Worm (Caenorhabditis elegans) whole organism, L4 larva: ENCODE results near the gene C09F9.2.

Source experiments
- F10B5.3 ChIP-seq: sonication (generic microtip); optimal IDR thresholded peaks from 2 replicates; lab custom pipeline; 2016; ENCODE audit warnings: mild to moderate bottlenecking, missing genetic modification characterization, missing compliant biosample characterization
- F26F4.8 ChIP-seq: fragments of 200-800 bp; sonication (Bioruptor generic); conservative IDR thresholded peaks from 2 replicates; pipeline ENCODE4 v1.3.6; 2022; ENCODE audit warnings: missing genetic modification characterization, missing compliant biosample characterization
- F44E2.7 ChIP-seq: fragments of 200-800 bp; sonication (Bioruptor generic); IDR thresholded peaks from 2 replicates; pipeline ENCODE4 v2.1.2; 2022; ENCODE audit warnings: missing genetic modification characterization, missing compliant biosample characterization
- R02D3.7 ChIP-seq: fragments of 150-350 bp; sonication (generic microtip); optimal IDR thresholded peaks from 3 replicates; lab custom pipeline; 2014; ENCODE audit warnings: missing biosample characterization, missing genetic modification characterization
- T26A8.4 ChIP-seq: fragments of 200-800 bp; sonication (Bioruptor generic); IDR thresholded peaks from 2 replicates; pipeline ENCODE4 v1.3.6; 2022; ENCODE audit warnings: missing genetic modification characterization, missing compliant biosample characterization
- Y105C5A.15 ChIP-seq: fragments of 200-800 bp; sonication (Bioruptor generic); IDR thresholded peaks from 2 replicates; pipeline ENCODE4 v1.3.6; 2022; ENCODE audit warnings: missing genetic modification characterization, missing compliant biosample characterization
- Y5F2A.4 ChIP-seq: fragments of 200-800 bp; sonication (Bioruptor generic); optimal IDR thresholded peaks from 2 replicates; lab custom pipeline; 2018; ENCODE audit warnings: mild to moderate bottlenecking, missing genetic modification characterization, missing compliant biosample characterization
- ceh-28 ChIP-seq: fragments of 150-350 bp; optimal IDR thresholded peaks from 2 replicates; lab custom pipeline; 2014; ENCODE audit warnings: missing biosample characterization, missing genetic modification reagents, missing genetic modification characterization
- ceh-32 ChIP-seq: sonication (generic microtip); optimal IDR thresholded peaks from 2 replicates; lab custom pipeline; 2016; ENCODE audit warnings: mild to moderate bottlenecking, missing genetic modification characterization, missing compliant biosample characterization; ENCODE audit not compliant: poor library complexity
- ces-1 ChIP-seq: fragments of 150-350 bp; sonication (generic microtip); optimal IDR thresholded peaks from 4 replicates; lab custom pipeline; 2014; ENCODE audit warnings: missing biosample characterization, missing genetic modification reagents, missing genetic modification characterization
- cey-2 ChIP-seq: sonication (generic microtip); optimal IDR thresholded peaks from 3 replicates; lab custom pipeline; 2017; ENCODE audit warnings: missing genetic modification characterization, mild to moderate bottlenecking, missing compliant biosample characterization, antibody characterized with exemption, borderline replicate concordance; ENCODE audit not compliant: insufficient read depth
- daf-8 ChIP-seq: fragments of 200-800 bp; sonication (Bioruptor generic); IDR thresholded peaks from 2 replicates; pipeline ENCODE4 v1.3.6; 2022; ENCODE audit warnings: missing genetic modification characterization, missing compliant biosample characterization
- duxl-1 ChIP-seq: sonication (generic microtip); optimal IDR thresholded peaks from 2 replicates; lab custom pipeline; 2016; ENCODE audit warnings: mild to moderate bottlenecking, missing genetic modification characterization, moderate library complexity, missing compliant biosample characterization; ENCODE audit not compliant: poor library complexity
- egl-27 ChIP-seq: sonication (generic microtip); optimal IDR thresholded peaks from 3 replicates; lab custom pipeline; 2017; ENCODE audit warnings: missing biosample characterization, missing genetic modification reagents, missing genetic modification characterization
- fos-1 ChIP-seq: fragments of 150-350 bp; optimal IDR thresholded peaks from 2 replicates; lab custom pipeline; 2014; ENCODE audit warnings: missing biosample characterization, missing genetic modification characterization
- hif-1 ChIP-seq, 2 experiments: sonication (generic microtip); optimal IDR thresholded peaks; 2 replicates each; lab custom pipeline; 2016 to 2017; ENCODE audit warnings: missing compliant biosample characterization in 2 of 2, missing genetic modification characterization in 2 of 2, missing genetic modification reagents in 2 of 2, missing genotype in 2 of 2, mild to moderate bottlenecking in 1 of 2
- hlh-11 ChIP-seq: fragments of 200-800 bp; sonication (Bioruptor generic); optimal IDR thresholded peaks from 2 replicates; lab custom pipeline; 2018; ENCODE audit warnings: mild to moderate bottlenecking, missing genetic modification characterization, missing compliant biosample characterization
- lin-1 ChIP-seq: fragments of 200-800 bp; sonication (Bioruptor generic); IDR thresholded peaks from 2 replicates; pipeline ENCODE4 v1.3.6; 2022; ENCODE audit warnings: missing genetic modification reagents, missing genetic modification characterization, missing compliant biosample characterization
- lin-13 ChIP-seq: fragments of 150-350 bp; optimal IDR thresholded peaks from 2 replicates; lab custom pipeline; 2014; ENCODE audit warnings: missing biosample characterization, missing genetic modification reagents, missing genetic modification characterization
- lin-29 ChIP-seq: fragments of 200-800 bp; sonication (Bioruptor generic); IDR thresholded peaks from 2 replicates; pipeline ENCODE4 v1.3.6; 2022; ENCODE audit warnings: missing genetic modification reagents, missing genetic modification characterization, missing compliant biosample characterization
- lin-38 ChIP-seq: fragments of 200-800 bp; sonication (Bioruptor generic); IDR thresholded peaks from 2 replicates; pipeline ENCODE4 v1.3.6; 2022; ENCODE audit warnings: missing genetic modification reagents, missing genetic modification characterization, missing compliant biosample characterization
- madf-5 ChIP-seq, 2 experiments: fragments of 200-800 bp; sonication (Bioruptor generic); IDR thresholded peaks; 2 replicates each; pipeline ENCODE4 v1.3.6; 2022; ENCODE audit warnings: missing compliant biosample characterization in 2 of 2, missing genetic modification characterization in 2 of 2
- madf-9 ChIP-seq: fragments of 200-800 bp; sonication (Bioruptor generic); conservative IDR thresholded peaks from 2 replicates; pipeline ENCODE4 v1.3.6; 2022; ENCODE audit warnings: missing genetic modification reagents, missing genetic modification characterization, missing compliant biosample characterization
- mdt-29 ChIP-seq: fragments of 200-800 bp; sonication (Bioruptor generic); IDR thresholded peaks from 2 replicates; pipeline ENCODE4 v1.3.6; 2022; ENCODE audit warnings: missing genetic modification reagents, missing genetic modification characterization, missing compliant biosample characterization
- mxl-2 ChIP-seq: fragments of 200-800 bp; sonication (Bioruptor generic); conservative IDR thresholded peaks from 2 replicates; pipeline ENCODE4 v1.3.6; 2022; ENCODE audit warnings: missing genetic modification reagents, missing genetic modification characterization, missing compliant biosample characterization
- mxl-3 ChIP-seq: fragments of 200-800 bp; sonication (Bioruptor generic); optimal IDR thresholded peaks from 2 replicates; lab custom pipeline; 2018; ENCODE audit warnings: mild to moderate bottlenecking, missing genetic modification characterization, missing compliant biosample characterization
- nhr-111 ChIP-seq: fragments of 200-800 bp; sonication (Bioruptor generic); optimal IDR thresholded peaks from 2 replicates; lab custom pipeline; 2018; ENCODE audit warnings: mild to moderate bottlenecking, missing genetic modification characterization, missing compliant biosample characterization
- nhr-237 ChIP-seq: sonication (generic microtip); optimal IDR thresholded peaks from 2 replicates; lab custom pipeline; 2017; ENCODE audit warnings: missing biosample characterization, missing genetic modification characterization
- nhr-25 ChIP-seq: sonication (generic microtip); optimal IDR thresholded peaks from 2 replicates; lab custom pipeline; 2017; ENCODE audit warnings: missing genetic modification characterization, mild to moderate bottlenecking, missing compliant biosample characterization, antibody characterized with exemption, moderate library complexity, borderline replicate concordance; ENCODE audit not compliant: insufficient read depth
- nhr-42 ChIP-seq: fragments of 200-800 bp; sonication (Bioruptor generic); IDR thresholded peaks from 2 replicates; pipeline ENCODE4 v1.3.6; 2022; ENCODE audit warnings: missing genetic modification characterization, missing compliant biosample characterization
- nhr-6 ChIP-seq: fragments of 150-350 bp; optimal IDR thresholded peaks from 2 replicates; lab custom pipeline; 2014; ENCODE audit warnings: missing biosample characterization, missing genetic modification characterization
- sdz-12 ChIP-seq: fragments of 200-800 bp; sonication (Bioruptor generic); optimal IDR thresholded peaks from 2 replicates; lab custom pipeline; 2018; ENCODE audit warnings: mild to moderate bottlenecking, missing genetic modification characterization, missing compliant biosample characterization
- skn-1 ChIP-seq: fragments of 150-350 bp; optimal IDR thresholded peaks from 2 replicates; lab custom pipeline; 2014; ENCODE audit warnings: missing biosample characterization, missing genetic modification characterization
- snpc-1.2 ChIP-seq: fragments of 200-800 bp; sonication (Bioruptor generic); IDR thresholded peaks from 2 replicates; pipeline ENCODE4 v1.3.6; 2022; ENCODE audit warnings: missing genetic modification reagents, missing genetic modification characterization, missing compliant biosample characterization
- spr-1 ChIP-seq: sonication (generic microtip); optimal IDR thresholded peaks from 2 replicates; lab custom pipeline; 2016; ENCODE audit warnings: mild to moderate bottlenecking, missing genetic modification characterization, missing compliant biosample characterization
- spr-3 ChIP-seq: fragments of 200-800 bp; sonication (Bioruptor generic); optimal IDR thresholded peaks from 2 replicates; lab custom pipeline; 2018; ENCODE audit warnings: mild to moderate bottlenecking, missing genetic modification characterization, missing compliant biosample characterization
- tag-97 ChIP-seq: fragments of 200-800 bp; sonication (Bioruptor generic); IDR thresholded peaks from 2 replicates; pipeline ENCODE4 v1.3.6; 2022; ENCODE audit warnings: missing genetic modification characterization, missing compliant biosample characterization
- tra-1 ChIP-seq: fragments of 200-800 bp; sonication (Bioruptor generic); IDR thresholded peaks from 2 replicates; pipeline ENCODE4 v1.3.6; 2022; ENCODE audit warnings: missing genetic modification reagents, missing genetic modification characterization, missing compliant biosample characterization
- unc-39 ChIP-seq: sonication (generic microtip); optimal IDR thresholded peaks from 2 replicates; lab custom pipeline; 2017; ENCODE audit warnings: missing biosample characterization, missing genetic modification characterization
- unc-62 ChIP-seq, 3 experiments: fragments of 150-350 bp in 1 of 3; sonication (generic microtip); optimal IDR thresholded peaks in 2 of 3; peaks in 1 of 3; 1 replicate in 1 of 3; 2 replicates in 2 of 3; lab custom pipeline; 2014 to 2017; ENCODE audit warnings: missing biosample characterization in 3 of 3, missing genetic modification characterization in 3 of 3, missing genetic modification reagents in 3 of 3, missing genotype in 1 of 3
- zfp-3 ChIP-seq: fragments of 200-800 bp; sonication (Bioruptor generic); conservative IDR thresholded peaks from 2 replicates; pipeline ENCODE4 v1.3.6; 2022; ENCODE audit warnings: missing genetic modification reagents, missing genetic modification characterization, missing compliant biosample characterization

Gene C09F9.2

ce11 chrII:14695201-14695600, 10.1 kb upstream of the C09F9.2 start, which contains the start of gene K02B7.3:
TSS of gene K02B7.3 (minus strand) at chrII:14695301.
- TF ChIP-seq lin-1 (GFP tag; lab: Robert Waterston, UW) (no peak), Y5F2A.4 (GFP tag; lab: Kevin White, UChicago) (no peak), nhr-6 (no peak), ceh-32 (tag; lab: Kevin White, UChicago) (no peak), tag-97 (GFP tag; lab: Robert Waterston, UW) (no peak), F10B5.3 (no peak), madf-9 (GFP tag; lab: Robert Waterston, UW) (no peak), hif-1 (tag; optimal IDR thresholded peaks at IDR 0.05; lab: Kevin White, UChicago) (no peak), ceh-28 (tag; lab: Kevin White, UChicago) (no peak), F44E2.7 (GFP tag; lab: Robert Waterston, UW) (no peak), duxl-1 (tag; lab: Kevin White, UChicago) (no peak), nhr-42 (GFP tag; lab: Robert Waterston, UW) (no peak), madf-5 (GFP tag; IDR thresholded peaks at IDR 0.05; lab: Robert Waterston, UW) (no peak)
- TF ChIP-seq, all 104 proteins: peak for 0

ce11 chrII:14698057-14698456, 7.3 kb upstream of the C09F9.2 start, which contains the start of gene C09F9.1:
TSS of gene C09F9.1 (plus strand) at chrII:14698357.
- TF ChIP-seq unc-62 (GFP tag; optimal IDR thresholded peaks at IDR 0.05 in 1 of 2; lab: Kevin White, UChicago), result peak in 1 of 2 experiments; percentile 45
- no peak for TF ChIP-seq unc-62 (tag; optimal IDR thresholded peaks at IDR 0.05; lab: Kevin White, UChicago)
- no peak for TF ChIP-seq egl-27 (tag; lab: Kevin White, UChicago)

ce11 chrII:14700096-14700495, 5.2 kb upstream of the C09F9.2 start:
- no peak for TF ChIP-seq snpc-1.2 (GFP tag; lab: Robert Waterston, UW)
- no peak for TF ChIP-seq tra-1 (GFP tag; lab: Robert Waterston, UW)
- TF ChIP-seq mdt-29, result no peak
- TF ChIP-seq F26F4.8, result no peak
- TF ChIP-seq lin-38 (GFP tag; lab: Robert Waterston, UW), result no peak
- no peak for TF ChIP-seq nhr-42 (GFP tag; lab: Robert Waterston, UW)
- no peak for TF ChIP-seq skn-1 (tag; lab: Kevin White, UChicago)
- TF ChIP-seq spr-1 (tag; lab: Kevin White, UChicago), result no peak
- no peak for TF ChIP-seq fos-1 (tag; lab: Kevin White, UChicago)
- no peak for TF ChIP-seq mxl-3 (GFP tag; lab: Kevin White, UChicago)
- no peak for TF ChIP-seq daf-8 (GFP tag; lab: Robert Waterston, UW)
- no peak for TF ChIP-seq sdz-12 (GFP tag; lab: Kevin White, UChicago)
- no peak for TF ChIP-seq Y105C5A.15 (GFP tag; lab: Robert Waterston, UW)
- TF ChIP-seq nhr-237, result no peak
- TF ChIP-seq T26A8.4 (GFP tag; lab: Robert Waterston, UW), result no peak
- TF ChIP-seq cey-2, result no peak
- no peak for TF ChIP-seq ces-1 (GFP tag; lab: Kevin White, UChicago)
- TF ChIP-seq mxl-2 (GFP tag; lab: Robert Waterston, UW), result no peak
- no peak for TF ChIP-seq R02D3.7 (tag; lab: Kevin White, UChicago)
- no peak for TF ChIP-seq spr-3 (GFP tag; lab: Kevin White, UChicago)

- TF ChIP-seq spr-3 (GFP tag; lab: Kevin White, UChicago) (no peak), mxl-3 (GFP tag; lab: Kevin White, UChicago) (no peak), nhr-111 (GFP tag; lab: Kevin White, UChicago) (no peak), lin-13 (GFP tag; lab: Kevin White, UChicago) (no peak), unc-62 (GFP tag; optimal IDR thresholded peaks at IDR 0.05 in 1 of 2; lab: Kevin White, UChicago) (no peak), unc-62 (tag; optimal IDR thresholded peaks at IDR 0.05; lab: Kevin White, UChicago) (no peak), hlh-11 (tag; lab: Kevin White, UChicago) (no peak), nhr-25 (tag; lab: Kevin White, UChicago) (no peak), cey-2 (no peak), unc-39 (no peak), lin-29 (GFP tag; lab: Robert Waterston, UW) (no peak), zfp-3 (GFP tag; lab: Robert Waterston, UW) (no peak)
Measured at ce11 chrII:14701581-14701980, 3.7 kb upstream of the C09F9.2 start.
